Fruit fly (Drosophila melanogaster): ENCODE results near the gene mRpS18A.
A peak's percentile ranks its signal among the peaks of the same experiment; 100 is the strongest.

mRpS18A gene

DNA sequence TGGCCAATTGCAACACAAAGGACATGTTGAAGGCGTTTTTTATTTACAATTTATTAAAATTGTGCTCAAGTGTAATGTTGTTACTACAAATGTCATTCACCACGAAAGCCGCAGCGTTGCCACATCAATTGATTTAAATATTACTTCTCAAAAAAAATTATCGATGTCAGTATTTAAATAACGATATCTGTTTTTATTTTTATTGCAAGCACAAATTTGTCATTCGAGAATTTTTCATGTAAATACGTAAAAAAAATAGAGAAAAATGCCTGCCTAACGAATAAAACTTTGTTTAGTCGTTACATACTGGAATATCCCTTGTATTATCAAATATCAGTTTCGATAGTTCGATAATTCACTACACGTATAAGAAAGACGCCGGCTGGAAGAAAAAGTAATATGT, at the start of gene mRpS18A, which contains the start of gene CG31460:
Gene mRpS18A (minus strand): TSS at position 110 of the 403 bp plus-strand sequence.
Gene CG31460 (plus strand): TSS at position 190 of the 403 bp plus-strand sequence.
- TF ChIP-seq Myc (optimal IDR thresholded peaks at IDR 0.05) (no peak), Sin3A (optimal IDR thresholded peaks at IDR 0.05) (peak; percentile 74)

DNA sequence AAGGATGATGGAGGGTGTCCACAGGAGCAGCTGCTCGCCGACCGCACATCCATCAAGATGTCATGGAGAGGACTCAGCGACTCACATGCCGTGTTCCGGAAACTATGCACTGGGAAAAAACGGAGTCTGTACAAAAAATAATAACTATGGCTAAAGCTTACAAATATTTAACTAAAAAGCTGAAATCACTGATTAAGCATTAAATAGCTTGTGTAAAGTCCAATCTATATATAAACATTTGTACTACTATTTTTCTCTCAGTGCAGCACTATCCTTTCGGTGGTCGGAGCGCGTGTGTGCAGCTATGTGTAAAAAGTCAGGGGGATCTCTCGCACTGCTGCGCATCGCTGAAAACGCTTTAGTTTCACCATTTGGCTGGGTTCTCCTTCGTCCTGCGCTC, 33.8 kb upstream of the mRpS18A start:
- TF ChIP-seq h (optimal IDR thresholded peaks at IDR 0.05), result no peak
- TF ChIP-seq ttk (optimal IDR thresholded peaks at IDR 0.05), result no peak
- TF ChIP-seq Myc (optimal IDR thresholded peaks at IDR 0.05), result no peak
- no peak for TF ChIP-seq Sin3A (optimal IDR thresholded peaks at IDR 0.05)
- no peak for TF ChIP-seq psq (optimal IDR thresholded peaks at IDR 0.05)
- no peak for TF ChIP-seq insv (optimal IDR thresholded peaks at IDR 0.05)

DNA sequence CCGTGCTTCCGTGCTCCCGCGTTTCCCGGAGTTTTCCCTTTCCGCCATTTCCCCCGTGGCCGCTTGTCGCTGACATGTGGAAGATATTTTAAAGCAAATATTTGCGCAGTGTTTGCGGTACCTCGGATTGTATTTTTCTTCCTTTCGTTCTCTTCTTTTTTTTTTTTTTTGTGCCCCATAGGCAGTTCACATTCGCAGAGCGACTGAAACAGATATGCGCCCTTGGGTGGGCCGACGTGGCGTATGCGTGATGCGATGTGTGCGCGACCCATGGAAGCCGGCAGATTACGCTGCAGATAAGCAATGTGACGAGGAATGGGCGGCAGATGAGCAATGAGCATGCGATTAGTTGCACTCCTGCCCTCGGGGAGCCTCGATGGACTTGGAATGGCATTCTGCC, 25.5 kb upstream of the mRpS18A start:
- no peak for TF ChIP-seq psq (optimal IDR thresholded peaks at IDR 0.05)
- TF ChIP-seq Myc (optimal IDR thresholded peaks at IDR 0.05), result no peak
- no peak for TF ChIP-seq Sin3A (optimal IDR thresholded peaks at IDR 0.05)
- no peak for TF ChIP-seq insv (optimal IDR thresholded peaks at IDR 0.05)
- TF ChIP-seq h (optimal IDR thresholded peaks at IDR 0.05), result no peak
- TF ChIP-seq ttk (optimal IDR thresholded peaks at IDR 0.05), result no peak

DNA sequence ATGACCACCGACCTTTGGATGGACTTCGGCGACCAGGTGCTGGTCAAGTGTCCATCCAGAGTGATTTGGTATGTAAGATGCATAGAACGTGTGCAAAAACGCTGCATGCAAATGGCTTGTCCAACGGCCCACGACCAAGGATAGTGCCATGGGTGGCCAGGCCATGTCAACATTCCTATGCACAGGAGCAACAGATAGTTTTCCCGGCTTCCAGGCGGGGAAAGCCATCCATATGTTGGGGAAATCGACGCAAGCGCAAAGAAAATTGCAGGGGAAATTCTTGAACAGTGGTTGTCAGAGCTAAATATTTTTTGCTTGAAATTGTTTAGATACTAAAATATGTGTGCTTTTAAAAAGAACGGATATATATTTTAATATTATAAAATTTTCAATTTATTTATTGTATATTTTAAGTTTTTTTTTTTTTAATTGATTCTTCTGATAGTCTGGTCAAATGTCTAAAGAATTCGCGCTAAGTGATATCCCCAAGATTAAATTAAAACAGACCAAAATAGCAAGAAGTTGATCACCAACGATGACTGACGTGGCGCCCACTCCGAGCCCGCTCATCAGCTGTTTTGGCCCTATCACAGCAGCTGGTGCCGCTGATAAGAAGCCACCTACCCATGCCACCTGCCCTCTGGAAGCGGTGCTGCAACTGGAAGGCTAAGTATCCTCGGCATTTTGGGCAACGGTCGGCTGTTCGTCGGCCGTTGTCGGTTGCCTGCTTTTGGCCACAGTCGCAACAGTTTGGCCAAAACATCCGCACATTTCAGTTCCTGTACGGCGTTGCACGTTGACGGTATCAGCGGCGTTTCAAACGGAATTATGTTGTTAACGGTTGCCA, 15.2 kb upstream of the mRpS18A start, which contains the start of gene 5-HT2B:
Gene 5-HT2B (plus strand): TSS at position 797 of the 847 bp plus-strand sequence.
- TF ChIP-seq Sin3A (optimal IDR thresholded peaks at IDR 0.05) (no peak), Myc (optimal IDR thresholded peaks at IDR 0.05) (no peak), insv (optimal IDR thresholded peaks at IDR 0.05) (no peak), h (optimal IDR thresholded peaks at IDR 0.05) (no peak), ttk (optimal IDR thresholded peaks at IDR 0.05) (no peak), psq (optimal IDR thresholded peaks at IDR 0.05) (no peak)

DNA sequence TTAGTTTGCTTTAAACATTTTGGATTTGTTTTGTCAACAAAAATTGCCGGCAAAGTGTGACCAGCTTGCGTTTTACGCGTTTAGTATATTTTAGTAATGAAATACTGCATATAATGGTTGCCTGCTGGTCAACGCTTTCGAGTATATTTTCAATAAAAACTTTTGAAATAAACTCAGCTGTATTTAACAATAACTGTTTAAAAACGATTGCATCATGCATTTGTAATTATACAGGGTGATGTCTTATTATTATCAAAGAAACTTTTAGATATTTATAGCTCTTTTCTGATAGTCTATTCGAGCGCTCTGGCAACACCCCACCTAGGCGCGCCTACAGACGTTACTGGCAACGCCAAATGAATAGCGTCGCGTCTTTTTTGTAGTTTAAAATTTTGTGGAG, 1.4 kb upstream of the mRpS18A start, which contains the start of gene Cenp-C:
Gene Cenp-C (plus strand): TSS at position 332 of the 400 bp plus-strand sequence.
- TF ChIP-seq Myc (optimal IDR thresholded peaks at IDR 0.05) (no peak), psq (optimal IDR thresholded peaks at IDR 0.05) (no peak), Sin3A (optimal IDR thresholded peaks at IDR 0.05) (no peak), ttk (optimal IDR thresholded peaks at IDR 0.05) (no peak), h (optimal IDR thresholded peaks at IDR 0.05) (no peak), insv (optimal IDR thresholded peaks at IDR 0.05) (no peak)

DNA sequence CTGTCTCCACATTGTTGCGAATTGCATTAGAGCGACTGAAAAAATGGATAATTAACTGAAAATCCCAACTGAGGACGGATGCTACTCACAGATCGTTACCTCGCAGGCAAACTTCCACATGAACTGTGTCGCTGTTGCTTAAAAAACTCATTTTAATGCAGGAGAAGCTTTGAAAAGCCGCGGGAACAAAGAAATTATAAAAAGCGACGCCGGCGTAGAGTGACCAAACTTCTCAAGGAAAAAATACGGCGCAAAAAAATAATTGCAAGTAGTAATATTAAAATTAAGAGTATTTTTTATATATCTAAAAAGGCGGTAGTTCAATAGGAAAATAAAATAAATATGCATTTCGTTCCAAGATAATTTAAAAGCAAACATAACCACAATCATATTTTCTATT, 871 bp downstream of the mRpS18A start, which contains the start of gene pch2:
Gene pch2 (minus strand): TSS at position 243 of the 400 bp plus-strand sequence.
- no peak for TF ChIP-seq insv (optimal IDR thresholded peaks at IDR 0.05)
- no peak for TF ChIP-seq ttk (optimal IDR thresholded peaks at IDR 0.05)
- TF ChIP-seq Sin3A (optimal IDR thresholded peaks at IDR 0.05), result no peak
- no peak for TF ChIP-seq psq (optimal IDR thresholded peaks at IDR 0.05)
- TF ChIP-seq Myc (optimal IDR thresholded peaks at IDR 0.05), result no peak
- TF ChIP-seq h (optimal IDR thresholded peaks at IDR 0.05), result no peak

DNA sequence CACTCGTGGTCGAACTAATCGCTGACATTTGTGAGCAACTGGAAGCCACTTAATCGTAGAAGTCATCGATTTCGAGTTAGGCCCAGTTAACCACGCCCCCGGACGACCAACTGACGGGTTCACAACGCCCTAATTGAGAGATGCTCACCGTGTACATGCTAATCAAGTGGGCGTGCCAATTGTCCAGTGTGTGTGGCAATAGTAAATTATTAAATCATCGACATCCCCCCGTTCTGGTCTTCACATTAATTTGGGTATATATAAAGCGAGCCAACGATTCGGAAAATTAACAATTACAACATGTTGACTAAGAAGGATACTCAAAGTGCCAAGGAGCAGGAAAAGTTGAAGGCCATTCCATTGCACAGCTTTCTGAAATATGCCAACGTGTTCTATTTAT, 10.1 kb downstream of the mRpS18A start, which contains the start of gene Or85d:
Gene Or85d (plus strand): TSS at position 301 of the 400 bp plus-strand sequence.
- TF ChIP-seq h (optimal IDR thresholded peaks at IDR 0.05) (no peak), ttk (optimal IDR thresholded peaks at IDR 0.05) (no peak), psq (optimal IDR thresholded peaks at IDR 0.05) (no peak), insv (optimal IDR thresholded peaks at IDR 0.05) (no peak), Myc (optimal IDR thresholded peaks at IDR 0.05) (no peak), Sin3A (optimal IDR thresholded peaks at IDR 0.05) (no peak)

DNA sequence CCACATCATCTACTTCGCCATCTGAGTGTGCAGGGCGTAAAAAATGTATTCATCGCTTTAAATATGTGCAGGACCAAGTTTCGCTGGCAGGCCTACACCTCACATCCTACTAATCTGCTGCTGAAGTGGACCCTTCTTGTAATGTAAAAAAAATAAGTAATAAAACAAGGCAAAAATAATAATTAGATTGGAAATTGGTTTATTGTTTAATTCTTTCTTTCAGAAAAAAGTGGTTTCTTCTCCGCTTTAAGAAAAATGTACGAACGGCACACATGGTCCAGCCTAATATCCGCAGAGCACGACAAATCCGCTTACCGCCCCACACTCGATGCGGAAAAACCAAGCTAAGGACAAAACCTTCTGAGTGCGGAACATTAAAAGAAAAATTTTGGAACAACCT, 16.5 kb downstream of the mRpS18A start:
- no peak for TF ChIP-seq insv (optimal IDR thresholded peaks at IDR 0.05)

DNA sequence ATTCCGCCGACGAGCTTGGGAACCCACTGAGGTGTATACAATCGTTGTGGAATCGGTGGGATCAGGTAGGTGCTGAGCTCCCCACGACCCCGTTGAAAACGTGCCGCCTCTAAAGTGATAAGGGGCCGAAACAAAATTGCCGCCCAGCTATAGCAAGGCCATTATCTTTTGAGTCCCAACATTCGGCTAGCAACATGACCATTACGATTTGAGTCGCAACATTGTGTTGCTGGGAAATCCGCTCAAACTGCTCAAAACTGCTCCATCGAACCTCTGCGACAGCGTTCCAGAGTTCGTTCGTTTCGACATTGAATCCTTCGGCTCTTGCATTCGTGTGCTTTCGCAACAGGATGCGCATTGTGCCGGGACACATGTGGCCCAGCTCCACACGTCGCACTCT, 33.5 kb downstream of the mRpS18A start, which contains the start of gene CG11741:
Gene CG11741 (minus strand): TSS at position 16 of the 400 bp plus-strand sequence.
- TF ChIP-seq ttk (optimal IDR thresholded peaks at IDR 0.05) (no peak), Myc (optimal IDR thresholded peaks at IDR 0.05) (no peak), Sin3A (optimal IDR thresholded peaks at IDR 0.05) (no peak), psq (optimal IDR thresholded peaks at IDR 0.05) (no peak), h (optimal IDR thresholded peaks at IDR 0.05) (no peak), insv (optimal IDR thresholded peaks at IDR 0.05) (no peak)

DNA sequence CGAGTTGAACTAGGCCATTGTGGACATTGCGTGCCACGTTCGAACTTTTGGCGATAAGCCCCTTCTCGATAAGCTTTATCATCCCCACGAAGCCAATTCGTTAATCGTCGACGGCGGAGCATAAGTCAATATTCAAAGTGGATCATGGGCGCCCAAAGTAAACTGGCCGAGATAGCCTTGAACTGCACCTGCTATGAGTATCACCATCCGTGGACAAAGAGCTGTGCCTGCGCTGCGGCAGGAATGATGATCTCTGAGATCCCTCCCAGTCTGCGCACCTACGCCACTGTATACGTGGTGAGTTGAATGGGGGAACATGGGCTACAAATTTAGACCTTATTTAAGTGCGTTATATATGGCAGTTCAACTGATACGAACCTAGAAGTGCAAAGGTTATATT, 38.1 kb downstream of the mRpS18A start:
- TF ChIP-seq h (optimal IDR thresholded peaks at IDR 0.05) (no peak), ttk (optimal IDR thresholded peaks at IDR 0.05) (no peak), psq (optimal IDR thresholded peaks at IDR 0.05) (no peak), Sin3A (optimal IDR thresholded peaks at IDR 0.05) (no peak), insv (optimal IDR thresholded peaks at IDR 0.05) (no peak), Myc (optimal IDR thresholded peaks at IDR 0.05) (no peak)

DNA sequence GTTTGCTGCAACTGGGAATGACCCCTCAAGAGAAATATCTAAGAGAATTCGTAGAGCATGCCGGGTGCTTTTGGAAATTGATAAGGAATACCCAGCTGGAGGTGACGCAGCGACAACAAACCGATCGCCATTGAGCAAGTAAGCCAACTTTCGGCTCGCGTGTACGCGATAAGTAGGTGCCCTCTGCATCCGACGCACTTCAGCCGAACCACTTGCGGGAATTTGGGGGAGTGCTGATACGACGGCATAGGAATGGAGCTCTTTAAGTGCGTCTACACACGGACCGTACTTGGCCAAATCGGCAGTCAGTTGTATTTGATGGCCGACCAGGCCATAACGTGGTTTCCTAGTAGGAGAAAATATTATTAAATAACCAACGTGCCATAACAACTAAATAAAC, 38.7 kb downstream of the mRpS18A start, which contains the start of gene CG31259:
Gene CG31259 (plus strand): TSS at position 277 of the 400 bp plus-strand sequence.
- no peak for TF ChIP-seq ttk (optimal IDR thresholded peaks at IDR 0.05)

DNA sequence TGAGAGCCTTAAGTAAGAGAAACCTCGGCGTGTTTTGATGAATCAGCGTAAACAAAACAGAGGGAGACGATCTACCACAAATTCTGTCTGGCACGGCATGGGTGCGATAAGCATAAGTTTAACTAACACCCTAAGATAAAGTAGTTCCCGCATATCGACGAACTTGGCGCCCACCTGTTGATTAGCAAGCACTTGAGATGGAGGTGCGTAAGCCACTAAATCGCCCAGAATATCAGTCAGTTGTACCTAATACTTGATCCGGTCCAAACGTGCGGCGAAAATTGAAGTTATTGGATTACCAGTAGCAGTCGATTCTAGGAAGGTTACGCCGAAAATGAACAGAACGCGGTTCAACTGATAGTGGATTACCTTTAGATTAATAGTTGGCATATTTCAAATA, 40.9 kb downstream of the mRpS18A start, which contains the start of gene CG31454:
Gene CG31454 (plus strand): TSS at position 160 of the 400 bp plus-strand sequence.
- TF ChIP-seq Myc (optimal IDR thresholded peaks at IDR 0.05) (no peak), h (optimal IDR thresholded peaks at IDR 0.05) (no peak), psq (optimal IDR thresholded peaks at IDR 0.05) (no peak), Sin3A (optimal IDR thresholded peaks at IDR 0.05) (no peak), insv (optimal IDR thresholded peaks at IDR 0.05) (no peak), ttk (optimal IDR thresholded peaks at IDR 0.05) (no peak)

DNA sequence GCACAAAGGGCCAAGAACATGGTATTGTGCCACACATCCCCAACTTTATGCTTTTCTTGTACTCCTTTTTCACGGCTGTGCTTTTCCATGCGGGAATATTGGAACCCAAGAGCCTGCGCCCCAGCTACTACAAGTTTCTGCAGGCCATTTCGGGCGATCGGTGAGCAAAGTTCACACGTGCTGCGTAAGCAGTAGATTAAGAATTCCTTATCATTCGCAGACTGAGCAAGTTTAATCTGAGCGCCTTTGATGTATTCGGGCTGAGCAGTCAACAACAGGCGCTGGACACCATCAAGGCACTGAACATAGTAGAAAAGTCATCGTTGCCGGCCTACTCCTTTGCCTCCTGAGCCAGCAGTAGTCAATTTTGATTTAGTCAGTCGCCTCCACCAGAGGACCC, 41.6 kb downstream of the mRpS18A start:
- TF ChIP-seq h (optimal IDR thresholded peaks at IDR 0.05) (no peak), Sin3A (optimal IDR thresholded peaks at IDR 0.05) (no peak), Myc (optimal IDR thresholded peaks at IDR 0.05) (no peak), psq (optimal IDR thresholded peaks at IDR 0.05) (no peak), ttk (optimal IDR thresholded peaks at IDR 0.05) (no peak), insv (optimal IDR thresholded peaks at IDR 0.05) (no peak)
